Worm (Caenorhabditis elegans) whole organism, early embryonic: ENCODE measurements around the gene thoc-2.

Experiments used
- ama-1 ChIP-seq: fragments of 150-350 bp; optimal IDR thresholded peaks from 2 replicates; lab custom pipeline; 2014
- ceh-36 ChIP-seq: sonication (generic microtip); optimal IDR thresholded peaks from 2 replicates; lab custom pipeline; 2016; ENCODE audit warnings: missing genetic modification characterization, inconsistent platforms, missing compliant biosample characterization
- ets-7 ChIP-seq: sonication (generic microtip); optimal IDR thresholded peaks from 2 replicates; lab custom pipeline; 2016; ENCODE audit warnings: missing genotype, missing genetic modification characterization, missing compliant biosample characterization
- hnd-1 ChIP-seq: sonication (generic microtip); optimal IDR thresholded peaks from 2 replicates; lab custom pipeline; 2016; ENCODE audit warnings: missing genetic modification characterization, missing compliant biosample characterization
- scrt-1 ChIP-seq: fragments of 200-800 bp; sonication (Bioruptor generic); IDR thresholded peaks from 2 replicates; pipeline ENCODE4 v1.3.6; 2022; ENCODE audit warnings: missing genetic modification characterization, missing compliant biosample characterization
- tbx-37 ChIP-seq: fragments of 200-800 bp; sonication (Bioruptor generic); conservative IDR thresholded peaks from 2 replicates; pipeline ENCODE4 v1.3.6; 2022; ENCODE audit warnings: missing genetic modification reagents, missing genetic modification characterization, missing compliant biosample characterization
- tra-4 ChIP-seq: sonication (generic microtip); optimal IDR thresholded peaks from 2 replicates; lab custom pipeline; 2017; ENCODE audit warnings: missing genetic modification characterization, missing compliant biosample characterization

ce11 chrIII:6353084-6353483 lies 14.8 kb upstream of the thoc-2 start, which contains the start of gene akap-1:
- TF ChIP-seq ceh-36 (tag; lab: Kevin White, UChicago) (no peak), ama-1 (lab: Kevin White, UChicago) (no peak), scrt-1 (GFP tag; lab: Robert Waterston, UW) (no peak), hnd-1 (tag; lab: Kevin White, UChicago) (no peak), tbx-37 (no peak), tra-4 (tag; lab: Kevin White, UChicago) (no peak), ets-7 (no peak)
